Worm (Caenorhabditis elegans) whole organism, L4 larva: ENCODE results near the gene nhr-196.
A peak's percentile ranks its signal among the peaks of the same experiment; 100 is the strongest.

ENCODE experiments used
- D1046.2 ChIP-seq: fragments of 200-800 bp; sonication (Bioruptor generic); IDR thresholded peaks from 2 replicates; pipeline ENCODE4 v1.3.6; 2022; ENCODE audit warnings: missing genetic modification characterization, missing compliant biosample characterization
- F37D6.2 ChIP-seq: sonication (generic microtip); optimal IDR thresholded peaks from 2 replicates; lab custom pipeline; 2016; ENCODE audit warnings: mild to moderate bottlenecking, missing genetic modification characterization, missing compliant biosample characterization
- F44E2.7 ChIP-seq: fragments of 200-800 bp; sonication (Bioruptor generic); IDR thresholded peaks from 2 replicates; pipeline ENCODE4 v2.1.2; 2022; ENCODE audit warnings: missing genetic modification characterization, missing compliant biosample characterization
- R02D3.7 ChIP-seq: fragments of 150-350 bp; sonication (generic microtip); optimal IDR thresholded peaks from 3 replicates; lab custom pipeline; 2014; ENCODE audit warnings: missing biosample characterization, missing genetic modification characterization
- T20F7.1 ChIP-seq: fragments of 200-800 bp; sonication (Bioruptor generic); optimal IDR thresholded peaks from 2 replicates; lab custom pipeline; 2018; ENCODE audit warnings: mild to moderate bottlenecking, missing genetic modification characterization, missing compliant biosample characterization
- T26A8.4 ChIP-seq: fragments of 200-800 bp; sonication (Bioruptor generic); IDR thresholded peaks from 2 replicates; pipeline ENCODE4 v1.3.6; 2022; ENCODE audit warnings: missing genetic modification characterization, missing compliant biosample characterization
- Y75B8A.6 ChIP-seq: fragments of 200-800 bp; sonication (Bioruptor generic); IDR thresholded peaks from 2 replicates; pipeline ENCODE4 v1.3.6; 2022; ENCODE audit warnings: missing genetic modification reagents, missing genetic modification characterization, missing compliant biosample characterization
- aha-1 ChIP-seq: fragments of 150-350 bp; peaks from one replicate; lab custom pipeline; 2014; ENCODE audit warnings: missing biosample characterization, missing genetic modification characterization
- aly-2 ChIP-seq: sonication (generic microtip); optimal IDR thresholded peaks from 2 replicates; lab custom pipeline; 2018; ENCODE audit warnings: missing biosample characterization, missing genetic modification characterization
- arid-1 ChIP-seq: fragments of 200-800 bp; sonication (Bioruptor generic); conservative IDR thresholded peaks from 2 replicates; pipeline ENCODE4 v1.3.6; 2022; ENCODE audit warnings: missing genetic modification reagents, missing genetic modification characterization, missing compliant biosample characterization
- ceh-28 ChIP-seq: fragments of 150-350 bp; optimal IDR thresholded peaks from 2 replicates; lab custom pipeline; 2014; ENCODE audit warnings: missing biosample characterization, missing genetic modification reagents, missing genetic modification characterization
- ceh-62 ChIP-seq: sonication (generic microtip); optimal IDR thresholded peaks from 2 replicates; lab custom pipeline; 2017; ENCODE audit warnings: missing biosample characterization, missing genetic modification characterization
- ctbp-1 ChIP-seq: fragments of 200-800 bp; sonication (Bioruptor generic); IDR thresholded peaks from 2 replicates; pipeline ENCODE4 v1.3.6; 2022; ENCODE audit warnings: missing genetic modification reagents, missing genetic modification characterization, missing compliant biosample characterization
- daf-12 ChIP-seq: fragments of 150-350 bp; optimal IDR thresholded peaks from 2 replicates; lab custom pipeline; 2014; ENCODE audit warnings: missing biosample characterization, missing genetic modification reagents, missing genetic modification characterization
- daf-19 ChIP-seq: fragments of 200-800 bp; sonication (Bioruptor generic); conservative IDR thresholded peaks from 2 replicates; pipeline ENCODE4 v1.3.6; 2022; ENCODE audit warnings: missing genetic modification characterization, missing compliant biosample characterization
- dmd-6 ChIP-seq: fragments of 200-800 bp; sonication (Bioruptor generic); IDR thresholded peaks from 2 replicates; pipeline ENCODE4 v1.3.6; 2022; ENCODE audit warnings: missing genetic modification reagents, missing genetic modification characterization, missing compliant biosample characterization
- dmd-8 ChIP-seq: fragments of 200-800 bp; sonication (Bioruptor generic); IDR thresholded peaks from 2 replicates; pipeline ENCODE4 v1.3.6; 2022; ENCODE audit warnings: missing genetic modification characterization, missing compliant biosample characterization
- duxl-1 ChIP-seq: sonication (generic microtip); optimal IDR thresholded peaks from 2 replicates; lab custom pipeline; 2016; ENCODE audit warnings: mild to moderate bottlenecking, missing genetic modification characterization, moderate library complexity, missing compliant biosample characterization; ENCODE audit not compliant: poor library complexity
- dve-1 ChIP-seq: sonication (generic microtip); optimal IDR thresholded peaks from 2 replicates; lab custom pipeline; 2017; ENCODE audit warnings: antibody characterized with exemption, mild to moderate bottlenecking, missing genetic modification characterization, missing compliant biosample characterization; ENCODE audit not compliant: insufficient read depth
- egl-27 ChIP-seq: sonication (generic microtip); optimal IDR thresholded peaks from 3 replicates; lab custom pipeline; 2017; ENCODE audit warnings: missing biosample characterization, missing genetic modification reagents, missing genetic modification characterization
- gei-8 ChIP-seq: fragments of 200-800 bp; sonication (Bioruptor generic); optimal IDR thresholded peaks from 2 replicates; lab custom pipeline; 2018; ENCODE audit warnings: mild to moderate bottlenecking, missing genetic modification characterization, missing compliant biosample characterization
- hif-1 ChIP-seq, 2 experiments: sonication (generic microtip); optimal IDR thresholded peaks; 2 replicates each; lab custom pipeline; 2016 to 2017; ENCODE audit warnings: missing compliant biosample characterization in 2 of 2, missing genetic modification characterization in 2 of 2, missing genetic modification reagents in 2 of 2, missing genotype in 2 of 2, mild to moderate bottlenecking in 1 of 2
- hlh-11 ChIP-seq: fragments of 200-800 bp; sonication (Bioruptor generic); optimal IDR thresholded peaks from 2 replicates; lab custom pipeline; 2018; ENCODE audit warnings: mild to moderate bottlenecking, missing genetic modification characterization, missing compliant biosample characterization
- hlh-30 ChIP-seq: sonication (generic microtip); optimal IDR thresholded peaks from 2 replicates; lab custom pipeline; 2017; ENCODE audit warnings: antibody characterized with exemption, mild to moderate bottlenecking, missing genetic modification characterization, missing compliant biosample characterization; ENCODE audit not compliant: insufficient read depth
- jun-1 ChIP-seq: fragments of 150-350 bp; optimal IDR thresholded peaks from 2 replicates; lab custom pipeline; 2014; ENCODE audit warnings: missing biosample characterization, missing genetic modification reagents, missing genetic modification characterization
- lin-1 ChIP-seq: fragments of 200-800 bp; sonication (Bioruptor generic); IDR thresholded peaks from 2 replicates; pipeline ENCODE4 v1.3.6; 2022; ENCODE audit warnings: missing genetic modification reagents, missing genetic modification characterization, missing compliant biosample characterization
- lin-29 ChIP-seq: fragments of 200-800 bp; sonication (Bioruptor generic); IDR thresholded peaks from 2 replicates; pipeline ENCODE4 v1.3.6; 2022; ENCODE audit warnings: missing genetic modification reagents, missing genetic modification characterization, missing compliant biosample characterization
- lin-39 ChIP-seq: fragments of 150-350 bp; optimal IDR thresholded peaks from 2 replicates; lab custom pipeline; 2014; ENCODE audit warnings: missing biosample characterization, missing genetic modification reagents, missing genetic modification characterization
- lir-3 ChIP-seq: sonication (generic microtip); optimal IDR thresholded peaks from 2 replicates; lab custom pipeline; 2016; ENCODE audit warnings: mild to moderate bottlenecking, missing genetic modification characterization, missing compliant biosample characterization
- lsy-2 ChIP-seq, 2 experiments: fragments of 150-350 bp in 1 of 2; sonication (generic microtip) in 1 of 2; optimal IDR thresholded peaks; 2 replicates each; lab custom pipeline; 2014 to 2017; ENCODE audit warnings: missing biosample characterization in 2 of 2, missing genetic modification characterization in 2 of 2
- mdt-29 ChIP-seq: fragments of 200-800 bp; sonication (Bioruptor generic); IDR thresholded peaks from 2 replicates; pipeline ENCODE4 v1.3.6; 2022; ENCODE audit warnings: missing genetic modification reagents, missing genetic modification characterization, missing compliant biosample characterization
- mep-1 ChIP-seq: fragments of 150-350 bp; sonication (generic microtip); optimal IDR thresholded peaks from 3 replicates; lab custom pipeline; 2014; ENCODE audit warnings: missing biosample characterization, missing genetic modification characterization
- mxl-3 ChIP-seq: fragments of 200-800 bp; sonication (Bioruptor generic); optimal IDR thresholded peaks from 2 replicates; lab custom pipeline; 2018; ENCODE audit warnings: mild to moderate bottlenecking, missing genetic modification characterization, missing compliant biosample characterization
- nhr-10 ChIP-seq: fragments of 150-350 bp; optimal IDR thresholded peaks from 2 replicates; lab custom pipeline; 2014; ENCODE audit warnings: missing biosample characterization, missing genetic modification characterization
- nhr-102 ChIP-seq: sonication (generic microtip); optimal IDR thresholded peaks from 2 replicates; lab custom pipeline; 2016; ENCODE audit warnings: mild to moderate bottlenecking, missing genetic modification characterization, moderate library complexity, missing compliant biosample characterization
- nhr-11 ChIP-seq: fragments of 150-350 bp; optimal IDR thresholded peaks from 2 replicates; lab custom pipeline; 2014; ENCODE audit warnings: missing biosample characterization, missing genetic modification characterization
- nhr-25 ChIP-seq: sonication (generic microtip); optimal IDR thresholded peaks from 2 replicates; lab custom pipeline; 2017; ENCODE audit warnings: missing genetic modification characterization, mild to moderate bottlenecking, missing compliant biosample characterization, antibody characterized with exemption, moderate library complexity, borderline replicate concordance; ENCODE audit not compliant: insufficient read depth
- nhr-28 ChIP-seq: fragments of 150-350 bp; optimal IDR thresholded peaks from 2 replicates; lab custom pipeline; 2014; ENCODE audit warnings: missing biosample characterization, missing genetic modification characterization
- nhr-41 ChIP-seq: fragments of 200-800 bp; sonication (Bioruptor generic); IDR thresholded peaks from 2 replicates; pipeline ENCODE4 v1.3.6; 2022; ENCODE audit warnings: missing genetic modification reagents, missing genetic modification characterization, missing compliant biosample characterization
- nhr-77 ChIP-seq: fragments of 150-350 bp; optimal IDR thresholded peaks from 2 replicates; lab custom pipeline; 2014; ENCODE audit warnings: missing biosample characterization, missing genetic modification characterization
- rbr-2 ChIP-seq: sonication (generic microtip); optimal IDR thresholded peaks from 2 replicates; lab custom pipeline; 2016; ENCODE audit warnings: missing genotype, missing genetic modification characterization, missing compliant biosample characterization
- sdz-12 ChIP-seq: fragments of 200-800 bp; sonication (Bioruptor generic); optimal IDR thresholded peaks from 2 replicates; lab custom pipeline; 2018; ENCODE audit warnings: mild to moderate bottlenecking, missing genetic modification characterization, missing compliant biosample characterization
- tag-97 ChIP-seq: fragments of 200-800 bp; sonication (Bioruptor generic); IDR thresholded peaks from 2 replicates; pipeline ENCODE4 v1.3.6; 2022; ENCODE audit warnings: missing genetic modification characterization, missing compliant biosample characterization
- unc-39 ChIP-seq: sonication (generic microtip); optimal IDR thresholded peaks from 2 replicates; lab custom pipeline; 2017; ENCODE audit warnings: missing biosample characterization, missing genetic modification characterization
- unc-62 ChIP-seq, 3 experiments: fragments of 150-350 bp in 1 of 3; sonication (generic microtip); optimal IDR thresholded peaks in 2 of 3; peaks in 1 of 3; 1 replicate in 1 of 3; 2 replicates in 2 of 3; lab custom pipeline; 2014 to 2017; ENCODE audit warnings: missing biosample characterization in 3 of 3, missing genetic modification characterization in 3 of 3, missing genetic modification reagents in 3 of 3, missing genotype in 1 of 3
- zip-11 ChIP-seq: fragments of 200-800 bp; sonication (Bioruptor generic); IDR thresholded peaks from 2 replicates; pipeline ENCODE4 v1.3.6; 2022; ENCODE audit warnings: missing genetic modification characterization, missing compliant biosample characterization
- zip-2 ChIP-seq: fragments of 150-350 bp; optimal IDR thresholded peaks from 2 replicates; lab custom pipeline; 2014; ENCODE audit warnings: missing biosample characterization, missing genetic modification characterization
- ztf-11 ChIP-seq: fragments of 150-350 bp; optimal IDR thresholded peaks from 2 replicates; lab custom pipeline; 2014; ENCODE audit warnings: missing biosample characterization, missing genetic modification characterization

nhr-196 gene

ce11 chrV:15664053-15664661, 21.4 kb upstream of the nhr-196 start (continued):
- TF ChIP-seq nhr-102 (tag; lab: Kevin White, UChicago) (no peak), ceh-28 (tag; lab: Kevin White, UChicago) (no peak), aly-2 (tag; lab: Kevin White, UChicago) (no peak), unc-62 (GFP tag; optimal IDR thresholded peaks at IDR 0.05 in 1 of 2; lab: Kevin White, UChicago) (no peak), unc-62 (tag; optimal IDR thresholded peaks at IDR 0.05; lab: Kevin White, UChicago) (no peak), lsy-2 (tag; optimal IDR thresholded peaks at IDR 0.05; lab: Kevin White, UChicago) (peak in 1 of 2 experiments; percentile 42), daf-19 (GFP tag; lab: Robert Waterston, UW) (no peak), ztf-11 (tag; lab: Kevin White, UChicago) (no peak), daf-12 (tag; lab: Kevin White, UChicago) (no peak), gei-8 (no peak), duxl-1 (tag; lab: Kevin White, UChicago) (no peak), zip-11 (GFP tag; lab: Robert Waterston, UW) (no peak), R02D3.7 (tag; lab: Kevin White, UChicago) (no peak), nhr-77 (tag; lab: Kevin White, UChicago) (peak; percentile 44), nhr-11 (tag; lab: Kevin White, UChicago) (peak; percentile 60), dmd-6 (GFP tag; lab: Robert Waterston, UW) (peak; percentile 55), arid-1 (GFP tag; lab: Robert Waterston, UW) (no peak), mep-1 (tag; lab: Kevin White, UChicago) (peak; percentile 55), lin-39 (tag; lab: Kevin White, UChicago) (no peak), hlh-30 (tag; lab: Kevin White, UChicago) (peak; percentile 73), hlh-11 (peak; percentile 71), hif-1 (tag; optimal IDR thresholded peaks at IDR 0.05; lab: Kevin White, UChicago) (peak in 1 of 2 experiments; percentile 26), sdz-12 (GFP tag; lab: Kevin White, UChicago) (no peak), F37D6.2 (no peak), dve-1 (tag; lab: Kevin White, UChicago) (peak; percentile 92), aha-1 (no peak), T20F7.1 (GFP tag; lab: Kevin White, UChicago) (peak; percentile 38), mxl-3 (GFP tag; lab: Kevin White, UChicago) (peak; percentile 44), Y75B8A.6 (GFP tag; lab: Robert Waterston, UW) (no peak), ctbp-1 (GFP tag; lab: Robert Waterston, UW) (0 out of 2 replicates have a peak, but pooled peaks have one; percentile 40), unc-39 (tag; lab: Kevin White, UChicago) (no peak), jun-1 (tag; lab: Kevin White, UChicago) (no peak), nhr-41 (GFP tag; lab: Robert Waterston, UW) (no peak), ceh-62 (no peak), dmd-8 (GFP tag; lab: Robert Waterston, UW) (no peak), zip-2 (no peak), T26A8.4 (GFP tag; lab: Robert Waterston, UW) (no peak)

- TF ChIP-seq D1046.2 (GFP tag; lab: Robert Waterston, UW) = no peak
- TF ChIP-seq hlh-11 = peak; percentile 96
- TF ChIP-seq zip-11 (GFP tag; lab: Robert Waterston, UW) = no peak
- no peak for TF ChIP-seq nhr-25 (tag; lab: Kevin White, UChicago)
- TF ChIP-seq lin-29 (GFP tag; lab: Robert Waterston, UW) = no peak
- TF ChIP-seq tag-97 (GFP tag; lab: Robert Waterston, UW) = no peak
- TF ChIP-seq T20F7.1 (GFP tag; lab: Kevin White, UChicago) = no peak
- TF ChIP-seq nhr-77 (tag; lab: Kevin White, UChicago) = peak; percentile 82
- no peak for TF ChIP-seq Y75B8A.6 (GFP tag; lab: Robert Waterston, UW)
- TF ChIP-seq aha-1 = no peak
- peak; percentile 70 for TF ChIP-seq nhr-102 (tag; lab: Kevin White, UChicago)
- TF ChIP-seq F37D6.2 = no peak
- 0 out of 2 replicates have a peak, but pooled peaks have one; percentile 24 for TF ChIP-seq mdt-29
- TF ChIP-seq nhr-10 = no peak
- TF ChIP-seq lir-3 = no peak
- no peak for TF ChIP-seq daf-12 (tag; lab: Kevin White, UChicago)
- no peak for TF ChIP-seq rbr-2
- TF ChIP-seq lsy-2 (tag; optimal IDR thresholded peaks at IDR 0.05; lab: Kevin White, UChicago) = no peak
- TF ChIP-seq F44E2.7 (GFP tag; lab: Robert Waterston, UW) = no peak
- TF ChIP-seq mxl-3 (GFP tag; lab: Kevin White, UChicago) = peak; percentile 85
- TF ChIP-seq nhr-28 (tag; lab: Kevin White, UChicago) = peak; percentile 93
- no peak for TF ChIP-seq egl-27 (tag; lab: Kevin White, UChicago)
- 0 out of 2 replicates have a peak, but pooled peaks have one; percentile 47 for TF ChIP-seq lin-1 (GFP tag; lab: Robert Waterston, UW)
Measured at ce11 chrV:15666718-15667117, 18.8 kb upstream of the nhr-196 start.
